Fruit fly (Drosophila melanogaster) whole organism, prepupa: ENCODE measurements around the gene CG7065.

Experiments used
- CG3032 ChIP-seq: fragments of 200-800 bp; optimal IDR thresholded peaks from 2 replicates; lab custom pipeline; 2019; ENCODE audit warnings: missing biosample characterization, mild to moderate bottlenecking, missing genetic modification characterization, moderate library complexity
- CG6792 ChIP-seq: fragments of 200-800 bp; sonication (Bioruptor generic); optimal IDR thresholded peaks from 3 replicates; lab custom pipeline; 2016; ENCODE audit warnings: missing biosample characterization, missing genetic modification characterization
- CG6854 ChIP-seq: fragments of 200-800 bp; sonication (Bioruptor generic); optimal IDR thresholded peaks from 2 replicates; lab custom pipeline; 2017; ENCODE audit warnings: missing biosample characterization, mild to moderate bottlenecking, missing genetic modification characterization
- Ets21C ChIP-seq: fragments of 200-800 bp; sonication (Bioruptor generic); optimal IDR thresholded peaks from 3 replicates; lab custom pipeline; 2016; ENCODE audit warnings: missing biosample characterization, missing genetic modification characterization
- Ets96B ChIP-seq: fragments of 200-800 bp; optimal IDR thresholded peaks from 2 replicates; lab custom pipeline; 2019; ENCODE audit warnings: missing biosample characterization, mild to moderate bottlenecking, missing genetic modification characterization, moderate library complexity
- Hr38 ChIP-seq: sonication (Bioruptor generic); optimal IDR thresholded peaks from 2 replicates; lab custom pipeline; 2016; ENCODE audit warnings: missing biosample characterization, missing genetic modification characterization
- Lpt ChIP-seq: fragments of 200-800 bp; sonication (Bioruptor generic); optimal IDR thresholded peaks from 3 replicates; lab custom pipeline; 2016; ENCODE audit warnings: missing biosample characterization, missing genetic modification characterization
- OdsH ChIP-seq: fragments of 200-800 bp; sonication (Bioruptor generic); optimal IDR thresholded peaks from 3 replicates; lab custom pipeline; 2016; ENCODE audit warnings: missing biosample characterization, missing genetic modification characterization
- achi ChIP-seq: fragments of 200-800 bp; sonication (Bioruptor generic); optimal IDR thresholded peaks from 3 replicates; lab custom pipeline; 2016; ENCODE audit warnings: missing biosample characterization, missing genetic modification characterization
- cyc ChIP-seq: fragments of 200-800 bp; sonication (Bioruptor generic); optimal IDR thresholded peaks from 3 replicates; lab custom pipeline; 2016; ENCODE audit warnings: missing biosample characterization, missing genetic modification characterization
- eg ChIP-seq: fragments of 200-800 bp; sonication (Bioruptor generic); IDR thresholded peaks from 3 replicates; pipeline ENCODE4 v1.3.6; 2022; ENCODE audit warnings: missing biosample characterization, missing genetic modification characterization
- pdm3 ChIP-seq: fragments of 200-800 bp; sonication (Bioruptor generic); optimal IDR thresholded peaks from 3 replicates; lab custom pipeline; 2016; ENCODE audit warnings: missing biosample characterization, missing genetic modification characterization
- topi ChIP-seq: fragments of 200-800 bp; sonication (Bioruptor generic); optimal IDR thresholded peaks from 3 replicates; lab custom pipeline; 2016; ENCODE audit warnings: missing biosample characterization, missing genetic modification characterization
- vri ChIP-seq: fragments of 200-800 bp; sonication (Bioruptor generic); optimal IDR thresholded peaks from 3 replicates; lab custom pipeline; 2016; ENCODE audit warnings: missing biosample characterization, mild to moderate bottlenecking, missing genetic modification characterization

- no peak for TF ChIP-seq cyc (GFP tag; lab: Kevin White, UChicago)
- TF ChIP-seq vri (GFP tag; lab: Kevin White, UChicago), result peak; percentile 95
- TF ChIP-seq achi, result peak; percentile 13
- peak; percentile 22 for TF ChIP-seq topi (GFP tag; lab: Kevin White, UChicago)
- peak; percentile 63 for TF ChIP-seq Ets96B (tag; lab: Kevin White, UChicago)
- TF ChIP-seq Hr38 (GFP tag; lab: Kevin White, UChicago), result no peak
- TF ChIP-seq CG6792, result no peak
- no peak for TF ChIP-seq Ets21C (GFP tag; lab: Kevin White, UChicago)
- no peak for TF ChIP-seq CG6854 (GFP tag; lab: Kevin White, UChicago)
- TF ChIP-seq OdsH (GFP tag; lab: Kevin White, UChicago), result peak; percentile 7
- TF ChIP-seq pdm3, result peak; percentile 36
- no peak for TF ChIP-seq Lpt (GFP tag; lab: Kevin White, UChicago)
- peak; percentile 18 for TF ChIP-seq CG3032 (tag; lab: Kevin White, UChicago)
- TF ChIP-seq eg (GFP tag; lab: Robert Waterston, UW), result peak; percentile 54; the same call in 1 of the 3 replicates
Measured at dm6 chrX:9155715-9156387, 13.6 kb downstream of the CG7065 start.
